Fruit fly (Drosophila melanogaster): ENCODE measurements around the gene ens.

ens gene

dm6 chr3L:4118339-4118738 lies 16.0 kb downstream of the ens start:
- TF ChIP-seq Myc (optimal IDR thresholded peaks at IDR 0.05), result no peak
- TF ChIP-seq insv (optimal IDR thresholded peaks at IDR 0.05), result no peak
- no peak for TF ChIP-seq psq (optimal IDR thresholded peaks at IDR 0.05)

DNA sequence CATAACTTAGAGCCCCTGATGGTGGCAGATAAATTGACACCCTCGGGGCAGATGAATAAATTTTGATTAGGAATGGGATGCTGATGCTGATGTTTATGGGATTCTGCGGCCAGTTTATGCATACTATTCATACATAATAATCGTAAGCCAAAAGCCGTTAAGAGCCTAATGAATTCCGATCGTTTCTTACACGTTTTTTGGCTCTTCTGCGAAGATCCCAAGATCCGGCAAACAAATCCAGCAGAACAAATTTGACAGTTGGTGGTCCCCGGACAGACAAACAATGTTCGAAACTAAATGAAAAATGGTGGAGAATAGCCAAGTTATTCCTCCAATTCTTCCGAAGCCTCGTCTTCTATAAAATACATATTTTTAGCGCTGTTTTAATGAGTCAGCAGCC lies 16.9 kb downstream of the ens start:
- TF ChIP-seq h (optimal IDR thresholded peaks at IDR 0.05) (no peak), psq (optimal IDR thresholded peaks at IDR 0.05) (no peak), Sin3A (optimal IDR thresholded peaks at IDR 0.05) (no peak), ttk (optimal IDR thresholded peaks at IDR 0.05) (no peak), Myc (optimal IDR thresholded peaks at IDR 0.05) (no peak), insv (optimal IDR thresholded peaks at IDR 0.05) (no peak)

dm6 chr3L:4116490-4117367 lies 17.6 kb downstream of the ens start:
- TF ChIP-seq h (optimal IDR thresholded peaks at IDR 0.05), result no peak
- TF ChIP-seq Sin3A (optimal IDR thresholded peaks at IDR 0.05), result no peak

- TF ChIP-seq insv (optimal IDR thresholded peaks at IDR 0.05) (no peak), Myc (optimal IDR thresholded peaks at IDR 0.05) (no peak), h (optimal IDR thresholded peaks at IDR 0.05) (no peak), Sin3A (optimal IDR thresholded peaks at IDR 0.05) (no peak), psq (optimal IDR thresholded peaks at IDR 0.05) (no peak), ttk (optimal IDR thresholded peaks at IDR 0.05) (no peak)
These were observed 18.6 kb downstream of the ens start for dm6 chr3L:4115701-4116100.

DNA sequence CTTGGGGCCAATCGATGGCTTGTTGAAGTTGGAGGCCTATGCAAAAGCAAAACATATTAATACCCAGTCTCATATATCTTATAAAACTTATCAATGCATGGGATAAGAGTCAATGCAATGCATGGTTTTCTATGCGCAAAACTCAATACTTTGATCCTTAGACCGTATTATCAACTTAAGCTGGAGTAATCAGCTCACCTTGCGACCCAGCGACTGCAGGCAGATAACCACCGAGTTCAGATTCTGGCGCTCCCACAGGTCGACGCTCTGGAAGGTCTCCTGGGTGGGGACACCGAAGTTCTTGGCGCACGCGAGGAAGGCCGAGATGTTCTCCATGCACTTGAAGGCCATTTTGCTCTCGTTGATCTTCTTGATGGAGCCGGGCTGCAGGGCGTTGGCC lies 19.2 kb downstream of the ens start:
- TF ChIP-seq Sin3A (optimal IDR thresholded peaks at IDR 0.05), result no peak
- TF ChIP-seq ttk (optimal IDR thresholded peaks at IDR 0.05), result no peak
- no peak for TF ChIP-seq psq (optimal IDR thresholded peaks at IDR 0.05)
- no peak for TF ChIP-seq h (optimal IDR thresholded peaks at IDR 0.05)
- no peak for TF ChIP-seq insv (optimal IDR thresholded peaks at IDR 0.05)
- TF ChIP-seq Myc (optimal IDR thresholded peaks at IDR 0.05), result no peak

- TF ChIP-seq psq (optimal IDR thresholded peaks at IDR 0.05) (no peak), Sin3A (optimal IDR thresholded peaks at IDR 0.05) (no peak), insv (optimal IDR thresholded peaks at IDR 0.05) (no peak), h (optimal IDR thresholded peaks at IDR 0.05) (no peak), ttk (optimal IDR thresholded peaks at IDR 0.05) (no peak), Myc (optimal IDR thresholded peaks at IDR 0.05) (no peak)
These were observed 20.4 kb downstream of the ens start for dm6 chr3L:4113998-4114397.

DNA sequence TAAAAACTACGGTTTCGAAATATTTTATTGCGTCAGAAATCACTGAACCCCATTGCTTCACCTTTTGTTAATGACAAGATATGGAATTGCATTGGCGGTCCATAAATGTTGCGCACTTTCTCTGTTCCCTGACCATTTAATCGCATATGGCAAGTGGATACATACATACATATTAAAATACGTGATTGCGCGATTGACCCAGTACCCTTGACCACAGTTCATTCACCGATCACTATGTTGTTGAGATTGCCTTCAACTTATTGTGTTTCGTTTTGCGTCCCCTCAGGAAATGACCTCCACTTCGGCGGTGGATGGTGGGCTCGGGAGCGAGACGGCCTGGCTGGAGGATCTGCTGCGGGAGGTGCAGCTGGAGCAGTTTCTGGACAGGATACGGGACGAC lies 24.1 kb downstream of the ens start:
- TF ChIP-seq ttk (optimal IDR thresholded peaks at IDR 0.05), result no peak
- TF ChIP-seq Sin3A (optimal IDR thresholded peaks at IDR 0.05), result no peak
- no peak for TF ChIP-seq Myc (optimal IDR thresholded peaks at IDR 0.05)
- no peak for TF ChIP-seq psq (optimal IDR thresholded peaks at IDR 0.05)
- no peak for TF ChIP-seq h (optimal IDR thresholded peaks at IDR 0.05)
- TF ChIP-seq insv (optimal IDR thresholded peaks at IDR 0.05), result no peak

DNA sequence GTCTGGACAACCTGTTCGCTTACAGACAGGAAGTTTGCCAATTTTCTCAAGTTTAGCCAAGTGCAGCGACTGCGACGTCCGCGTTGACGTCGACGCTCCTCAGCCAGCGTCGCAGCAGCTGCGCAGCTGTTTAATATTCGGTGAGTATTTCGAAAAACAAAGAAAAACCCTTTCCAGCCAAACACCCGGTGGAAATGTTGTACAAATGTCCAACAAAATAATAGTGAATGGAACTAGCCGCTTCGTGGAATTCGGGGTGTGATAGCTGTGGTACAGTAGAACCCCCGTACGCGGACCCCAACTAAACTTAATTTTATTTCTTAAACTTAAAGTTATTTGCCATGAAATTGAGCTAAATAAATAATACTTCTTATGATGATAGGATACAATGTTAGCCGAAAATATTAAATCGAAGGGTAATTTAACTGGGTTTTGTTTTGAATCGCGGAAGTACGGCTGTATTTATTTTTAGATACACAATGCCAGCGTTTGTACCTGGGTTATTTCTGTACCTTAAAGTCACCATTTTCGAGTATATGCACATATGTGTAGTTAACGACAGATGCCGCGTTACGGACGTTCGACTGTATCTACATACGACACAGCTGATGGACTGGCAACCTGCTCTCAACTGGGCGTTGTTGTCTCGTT lies 25.4 kb downstream of the ens start:
- no peak for TF ChIP-seq insv (optimal IDR thresholded peaks at IDR 0.05)
- no peak for TF ChIP-seq ttk (optimal IDR thresholded peaks at IDR 0.05)
- TF ChIP-seq Sin3A (optimal IDR thresholded peaks at IDR 0.05), result no peak
- no peak for TF ChIP-seq h (optimal IDR thresholded peaks at IDR 0.05)
- TF ChIP-seq psq (optimal IDR thresholded peaks at IDR 0.05), result no peak
- TF ChIP-seq Myc (optimal IDR thresholded peaks at IDR 0.05), result no peak

- TF ChIP-seq Sin3A (optimal IDR thresholded peaks at IDR 0.05) (no peak), psq (optimal IDR thresholded peaks at IDR 0.05) (no peak), h (optimal IDR thresholded peaks at IDR 0.05) (no peak), Myc (optimal IDR thresholded peaks at IDR 0.05) (no peak), insv (optimal IDR thresholded peaks at IDR 0.05) (no peak), ttk (optimal IDR thresholded peaks at IDR 0.05) (no peak)
These were observed 26.1 kb downstream of the ens start, which contains the start of gene Ack for dm6 chr3L:4108072-4108843. TSS of gene Ack (plus strand) at chr3L:4108186.

DNA sequence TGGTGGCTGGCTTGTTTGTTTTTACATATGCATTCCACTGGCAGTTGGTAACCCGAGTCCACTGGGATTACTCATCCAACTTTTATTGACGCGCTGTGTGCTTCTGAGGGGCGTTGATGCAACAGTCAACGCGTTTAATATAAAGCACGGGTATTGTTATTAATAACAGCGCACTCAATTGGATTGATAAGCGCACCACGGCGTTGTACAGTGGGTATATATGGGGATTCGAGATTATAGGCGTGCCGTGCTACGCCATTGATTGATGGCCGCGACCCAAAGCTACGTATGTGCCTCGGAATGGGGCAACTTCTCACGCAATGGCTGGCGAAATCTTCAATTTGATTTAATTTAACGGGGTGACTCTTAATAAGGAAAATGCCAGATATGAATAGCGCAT lies 27.2 kb downstream of the ens start:
- TF ChIP-seq Sin3A (optimal IDR thresholded peaks at IDR 0.05) (no peak), insv (optimal IDR thresholded peaks at IDR 0.05) (no peak)

- peak; percentile 94 for TF ChIP-seq psq (optimal IDR thresholded peaks at IDR 0.05)
- no peak for TF ChIP-seq insv (optimal IDR thresholded peaks at IDR 0.05)
These were observed 30.8 kb downstream of the ens start, which contains the start of gene Fit1 for dm6 chr3L:4103258-4104247. TSS of gene Fit1 (plus strand) at chr3L:4103564.

All from Kc167 (cell line).